Fruit fly (Drosophila melanogaster) whole organism: ENCODE measurements around the gene CG12689.

ENCODE experiments used
- psq ChIP-seq: fragments of >200 bp; optimal IDR thresholded peaks from 2 replicates; lab custom pipeline; 2017
- usp ChIP-seq: fragments of >200 bp; optimal IDR thresholded peaks from 2 replicates; lab custom pipeline; 2017; ENCODE audit warnings: missing biosample characterization, missing genetic modification characterization, mixed read lengths

dm6 chrX:7605669-7606068, 19.7 kb upstream of the CG12689 start:
- TF ChIP-seq usp (GFP tag; lab: Kevin White, UChicago) (no peak), psq (lab: Kevin White, UChicago) (no peak)
